Worm (Caenorhabditis elegans) whole organism, L2 larva: ENCODE measurements around the gene str-61.

Experiments used
- fos-1 ChIP-seq: fragments of 150-350 bp; optimal IDR thresholded peaks from 2 replicates; lab custom pipeline; 2014; ENCODE audit warnings: missing biosample characterization, missing genetic modification characterization
- nhr-21 ChIP-seq: fragments of 150-350 bp; optimal IDR thresholded peaks from 2 replicates; lab custom pipeline; 2014; ENCODE audit warnings: missing biosample characterization, missing genetic modification characterization
- peb-1 ChIP-seq: fragments of 150-350 bp; optimal IDR thresholded peaks from 2 replicates; lab custom pipeline; 2014; ENCODE audit warnings: missing biosample characterization, missing genetic modification characterization

Gene str-61

DNA sequence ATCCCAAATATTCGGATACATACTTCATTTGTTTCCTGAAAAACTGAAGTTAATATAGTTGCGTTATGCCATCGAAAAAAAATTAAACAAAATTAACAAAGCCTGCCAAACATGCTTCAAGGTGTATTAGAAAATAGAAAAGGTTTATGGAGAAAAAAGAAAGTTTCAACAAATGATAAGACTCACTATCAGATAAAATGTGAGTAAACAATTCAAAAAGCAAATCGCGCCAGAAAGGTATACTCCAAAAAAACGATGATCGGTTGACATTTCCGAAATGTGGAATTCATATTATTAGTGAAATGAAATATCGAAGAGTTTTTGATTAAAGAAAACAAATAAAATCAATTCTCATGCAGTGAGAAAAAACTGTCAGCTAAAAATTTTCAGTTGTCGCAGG, 50.2 kb downstream of the str-61 start, which contains the start of gene Y70C5A.3:
Gene Y70C5A.3, minus strand, starts transcription at position 50 of the 400 bp plus-strand sequence.
- no peak for TF ChIP-seq nhr-21 (tag; lab: Kevin White, UChicago)
- TF ChIP-seq fos-1 (tag; lab: Kevin White, UChicago): peak; percentile 22
- TF ChIP-seq peb-1 (tag; lab: Kevin White, UChicago): no peak
